Fruit fly (Drosophila melanogaster) whole organism, embryonic: ENCODE results near the gene CG9667.

ENCODE experiments used
- Ada2b ChIP-seq: fragments of 200-800 bp; sonication (Bioruptor generic); IDR thresholded peaks from 2 replicates; pipeline ENCODE4 v1.3.6; 2022; ENCODE audit warnings: missing biosample characterization, missing genetic modification characterization
- CG1024 ChIP-seq: fragments of 200-800 bp; sonication (Bioruptor generic); IDR thresholded peaks from 2 replicates; pipeline ENCODE4 v1.3.6; 2022; ENCODE audit warnings: missing biosample characterization, missing genetic modification characterization
- CG10543 ChIP-seq: fragments of 200-800 bp; sonication (Bioruptor generic); optimal IDR thresholded peaks from 3 replicates; lab custom pipeline; 2017; ENCODE audit warnings: missing biosample characterization, mild to moderate bottlenecking, missing genetic modification characterization, moderate library complexity
- CG10959 ChIP-seq: fragments of 200-800 bp; sonication (Bioruptor generic); IDR thresholded peaks from 2 replicates; pipeline ENCODE4 v1.3.6; 2022; ENCODE audit warnings: missing biosample characterization, missing genetic modification characterization
- CG11398 ChIP-seq: fragments of 200-800 bp; sonication (Bioruptor generic); optimal IDR thresholded peaks from 2 replicates; lab custom pipeline; 2016; ENCODE audit warnings: missing biosample characterization, missing genetic modification characterization
- CG11723 ChIP-seq: fragments of 200-800 bp; sonication (Bioruptor generic); optimal IDR thresholded peaks from 2 replicates; lab custom pipeline; 2017; ENCODE audit warnings: missing biosample characterization, mild to moderate bottlenecking, missing genetic modification characterization
- CG12744 ChIP-seq: fragments of 200-800 bp; sonication (Bioruptor generic); optimal IDR thresholded peaks from 2 replicates; lab custom pipeline; 2016; ENCODE audit warnings: missing biosample characterization, missing genetic modification characterization
- CG12769 ChIP-seq: fragments of 200-800 bp; sonication (Bioruptor generic); optimal IDR thresholded peaks from 2 replicates; lab custom pipeline; 2019; ENCODE audit warnings: missing biosample characterization, mild to moderate bottlenecking, missing genetic modification characterization, moderate library complexity
- CG12942 ChIP-seq: fragments of 200-800 bp; sonication (Bioruptor generic); optimal IDR thresholded peaks from 3 replicates; lab custom pipeline; 2016; ENCODE audit warnings: missing biosample characterization, missing genetic modification characterization
- CG17385 ChIP-seq: fragments of 200-800 bp; sonication (Bioruptor generic); optimal IDR thresholded peaks from 3 replicates; lab custom pipeline; 2018; ENCODE audit warnings: missing biosample characterization, mild to moderate bottlenecking, missing genetic modification characterization
- CG17912 ChIP-seq: fragments of 200-800 bp; sonication (Bioruptor generic); optimal IDR thresholded peaks from 2 replicates; lab custom pipeline; 2018; ENCODE audit warnings: missing biosample characterization, mild to moderate bottlenecking, missing genetic modification characterization
- CG2712 ChIP-seq: fragments of 200-800 bp; optimal IDR thresholded peaks from 3 replicates; lab custom pipeline; 2019; ENCODE audit warnings: missing biosample characterization, mild to moderate bottlenecking, missing genetic modification characterization, moderate library complexity
- CG3163 ChIP-seq: fragments of 200-800 bp; sonication (Bioruptor generic); optimal IDR thresholded peaks from 3 replicates; lab custom pipeline; 2016; ENCODE audit warnings: missing biosample characterization, missing genetic modification characterization
- CG32532 ChIP-seq: fragments of 200-800 bp; sonication (Bioruptor generic); IDR thresholded peaks from 2 replicates; pipeline ENCODE4 v1.3.6; 2022; ENCODE audit warnings: missing biosample characterization, missing genetic modification characterization
- CG32772 ChIP-seq: fragments of 200-800 bp; sonication (Bioruptor generic); IDR thresholded peaks from 2 replicates; pipeline ENCODE4 v1.3.6; 2022; ENCODE audit warnings: missing biosample characterization, missing genetic modification characterization
- CG4617 ChIP-seq: fragments of 200-800 bp; sonication (Bioruptor generic); optimal IDR thresholded peaks from 3 replicates; lab custom pipeline; 2016; ENCODE audit warnings: missing biosample characterization, missing genetic modification characterization, borderline replicate concordance
- CG5953 ChIP-seq: fragments of 200-800 bp; sonication (Bioruptor generic); IDR thresholded peaks from 2 replicates; pipeline ENCODE4 v1.3.6; 2022; ENCODE audit warnings: missing biosample characterization, missing genetic modification characterization
- CG7271 ChIP-seq: fragments of 200-800 bp; sonication (Bioruptor generic); optimal IDR thresholded peaks from 2 replicates; lab custom pipeline; 2018; ENCODE audit warnings: missing biosample characterization, mild to moderate bottlenecking, missing genetic modification characterization, moderate library complexity
- CG7839 ChIP-seq: fragments of 200-800 bp; sonication (Bioruptor generic); optimal IDR thresholded peaks from 3 replicates; lab custom pipeline; 2018; ENCODE audit warnings: missing biosample characterization, mild to moderate bottlenecking, missing genetic modification characterization, moderate library complexity
- CG8290 ChIP-seq, 3 experiments: fragments of 200-800 bp; sonication (Bioruptor generic); optimal IDR thresholded peaks; 2 replicates each; lab custom pipeline; 2016 to 2019; ENCODE audit warnings: missing biosample characterization in 3 of 3, missing genetic modification characterization in 3 of 3, mild to moderate bottlenecking in 2 of 3, moderate library complexity in 1 of 3
- CoRest ChIP-seq: fragments of 200-800 bp; sonication (Bioruptor generic); optimal IDR thresholded peaks from 3 replicates; lab custom pipeline; 2018; ENCODE audit warnings: missing biosample characterization, mild to moderate bottlenecking, missing genetic modification characterization, moderate library complexity
- Dip2 ChIP-seq: fragments of 200-800 bp; sonication (Bioruptor generic); IDR thresholded peaks from 2 replicates; pipeline ENCODE4 v1.3.6; 2022; ENCODE audit warnings: missing biosample characterization, missing genetic modification characterization
- GATAe ChIP-seq: fragments of 200-800 bp; sonication (Bioruptor generic); conservative IDR thresholded peaks from 2 replicates; pipeline ENCODE4 v1.3.6; 2022; ENCODE audit warnings: missing biosample characterization, missing genetic modification characterization
- H15 ChIP-seq: fragments of 200-800 bp; sonication (Bioruptor generic); IDR thresholded peaks from 3 replicates; pipeline ENCODE4 v1.3.6; 2022; ENCODE audit warnings: missing biosample characterization, missing genetic modification characterization
- HLH3B ChIP-seq: fragments of 200-800 bp; sonication (Bioruptor generic); IDR thresholded peaks from 2 replicates; pipeline ENCODE4 v1.3.6; 2022; ENCODE audit warnings: missing biosample characterization, missing genetic modification characterization
- HLH54F ChIP-seq: fragments of 200-800 bp; sonication (Bioruptor generic); optimal IDR thresholded peaks from 3 replicates; lab custom pipeline; 2016; ENCODE audit warnings: missing biosample characterization, missing genetic modification characterization
- MESR4 ChIP-seq: fragments of 200-800 bp; sonication (Bioruptor generic); optimal IDR thresholded peaks from 2 replicates; lab custom pipeline; 2018; ENCODE audit warnings: missing biosample characterization, mild to moderate bottlenecking, missing genetic modification characterization, moderate library complexity
- Myb ChIP-seq: fragments of 200-800 bp; sonication (Bioruptor generic); optimal IDR thresholded peaks from 2 replicates; lab custom pipeline; 2016; ENCODE audit warnings: missing biosample characterization, missing genetic modification characterization
- NK7.1 ChIP-seq: fragments of 200-800 bp; sonication (Bioruptor generic); optimal IDR thresholded peaks from 3 replicates; lab custom pipeline; 2016; ENCODE audit warnings: missing biosample characterization, missing genetic modification characterization
- Scr ChIP-seq: fragments of 200-800 bp; sonication (Bioruptor generic); IDR thresholded peaks from 2 replicates; pipeline ENCODE4 v1.3.6; 2022; ENCODE audit warnings: missing biosample characterization, missing genetic modification characterization; ENCODE audit not compliant: partially characterized antibody
- Stat92E ChIP-seq, 3 experiments: fragments of >200 bp in 2 of 3; fragments of 200-800 bp in 1 of 3; sonication (Bioruptor generic) in 1 of 3; optimal IDR thresholded peaks; 2 replicates each; lab custom pipeline; 2017 to 2019; ENCODE audit warnings: missing biosample characterization in 3 of 3, missing genetic modification characterization in 3 of 3, mild to moderate bottlenecking in 1 of 3, moderate library complexity in 1 of 3
- amos ChIP-seq: fragments of 200-800 bp; sonication (Bioruptor generic); IDR thresholded peaks from 2 replicates; pipeline ENCODE4 v1.3.6; 2022; ENCODE audit warnings: missing biosample characterization, missing genetic modification characterization; ENCODE audit not compliant: partially characterized antibody
- bowl ChIP-seq: fragments of 200-800 bp; sonication (Bioruptor generic); IDR thresholded peaks from 2 replicates; pipeline ENCODE4 v1.3.6; 2022; ENCODE audit warnings: missing biosample characterization, missing genetic modification characterization
- crc ChIP-seq: fragments of 200-800 bp; sonication (Bioruptor generic); optimal IDR thresholded peaks from 2 replicates; lab custom pipeline; 2016; ENCODE audit warnings: missing biosample characterization, missing genetic modification characterization
- dm ChIP-seq: fragments of 200-800 bp; sonication (Bioruptor generic); optimal IDR thresholded peaks from 3 replicates; lab custom pipeline; 2016; ENCODE audit warnings: missing biosample characterization, missing genetic modification characterization
- emc ChIP-seq: fragments of 200-800 bp; sonication (Bioruptor generic); optimal IDR thresholded peaks from 2 replicates; lab custom pipeline; 2016; ENCODE audit warnings: missing biosample characterization, missing genetic modification characterization
- esg ChIP-seq: fragments of 200-800 bp; sonication (Bioruptor generic); conservative IDR thresholded peaks from 2 replicates; pipeline ENCODE4 v1.3.6; 2022; ENCODE audit warnings: missing biosample characterization, missing genetic modification characterization
- fd102C ChIP-seq: fragments of 200-800 bp; sonication (Bioruptor generic); optimal IDR thresholded peaks from 2 replicates; lab custom pipeline; 2018; ENCODE audit warnings: missing biosample characterization, mild to moderate bottlenecking, missing genetic modification characterization, moderate library complexity
- fu2 ChIP-seq: fragments of 200-800 bp; sonication (Bioruptor generic); optimal IDR thresholded peaks from 2 replicates; lab custom pipeline; 2016; ENCODE audit warnings: missing biosample characterization, missing genetic modification characterization
- gsb ChIP-seq: fragments of 200-800 bp; sonication (Bioruptor generic); IDR thresholded peaks from 2 replicates; pipeline ENCODE4 v1.3.6; 2022; ENCODE audit warnings: missing biosample characterization, missing genetic modification characterization
- ham ChIP-seq: fragments of 200-800 bp; sonication (Bioruptor generic); IDR thresholded peaks from 2 replicates; pipeline ENCODE4 v1.3.6; 2022; ENCODE audit warnings: missing biosample characterization, missing genetic modification characterization
- lab ChIP-seq: fragments of 200-800 bp; sonication (Bioruptor generic); optimal IDR thresholded peaks from 3 replicates; lab custom pipeline; 2017; ENCODE audit warnings: missing biosample characterization, missing genetic modification characterization, mild to moderate bottlenecking, moderate library complexity, missing genetic modification reagents
- lola ChIP-seq, 3 experiments: fragments of >200 bp in 2 of 3; fragments of 200-800 bp in 1 of 3; sonication (Bioruptor generic) in 1 of 3; optimal IDR thresholded peaks; 2 replicates each; lab custom pipeline; 2017 to 2019; ENCODE audit warnings: missing biosample characterization in 3 of 3, missing genetic modification characterization in 3 of 3, mild to moderate bottlenecking in 1 of 3, moderate library complexity in 1 of 3
- ranshi ChIP-seq: fragments of 200-800 bp; sonication (Bioruptor generic); IDR thresholded peaks from 2 replicates; pipeline ENCODE4 v1.3.6; 2022; ENCODE audit warnings: missing biosample characterization, missing genetic modification characterization
- scrt ChIP-seq: fragments of 200-800 bp; sonication (Bioruptor generic); optimal IDR thresholded peaks from 2 replicates; lab custom pipeline; 2018; ENCODE audit warnings: missing biosample characterization, mild to moderate bottlenecking, missing genetic modification characterization, moderate library complexity
- sima ChIP-seq: fragments of 200-800 bp; sonication (Bioruptor generic); optimal IDR thresholded peaks from 2 replicates; lab custom pipeline; 2016; ENCODE audit warnings: missing biosample characterization, missing genetic modification characterization
- tap ChIP-seq: fragments of 200-800 bp; optimal IDR thresholded peaks from 3 replicates; lab custom pipeline; 2019; ENCODE audit warnings: missing biosample characterization, mild to moderate bottlenecking, missing genetic modification characterization, moderate library complexity
- vfl ChIP-seq: fragments of 200-800 bp; sonication (Bioruptor generic); optimal IDR thresholded peaks from 2 replicates; lab custom pipeline; 2016; ENCODE audit warnings: missing biosample characterization, missing genetic modification characterization

The CG9667 gene

DNA sequence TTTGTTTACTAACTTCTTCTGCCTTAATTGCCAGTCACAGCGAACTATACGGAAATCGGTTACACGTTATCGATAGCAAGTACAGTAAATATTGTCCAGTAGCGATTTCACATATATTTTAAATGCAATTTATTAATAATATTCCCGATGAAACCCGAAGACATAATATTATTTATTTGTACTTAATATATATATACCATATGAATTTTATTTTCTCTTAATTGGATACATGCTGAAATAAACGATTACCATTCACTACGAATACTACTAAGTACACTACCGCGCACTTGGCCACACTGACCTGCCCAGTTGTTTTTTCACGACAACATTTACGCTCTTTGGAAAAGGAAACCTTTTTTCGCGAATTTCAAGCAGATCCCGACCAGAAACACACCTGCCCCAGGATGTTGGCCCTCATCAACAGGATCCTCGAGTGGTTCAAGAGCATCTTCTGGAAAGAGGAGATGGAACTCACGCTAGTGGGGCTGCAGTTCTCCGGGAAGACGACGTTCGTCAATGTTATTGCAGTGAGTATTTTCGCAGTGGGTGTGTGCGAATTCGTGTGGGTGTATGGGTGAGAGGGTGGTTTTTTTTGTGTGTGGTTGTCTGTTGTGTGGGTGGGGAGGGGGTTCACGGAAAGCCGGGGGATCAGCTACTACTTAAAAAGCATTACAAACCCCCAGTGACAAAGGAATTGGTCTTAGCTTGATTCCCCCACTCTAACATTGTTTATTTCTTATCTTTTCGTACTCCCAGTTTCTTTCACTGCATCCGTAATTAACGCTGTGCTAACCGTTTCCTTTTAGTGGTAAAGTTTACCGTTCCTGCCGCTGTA is at the start of gene CG9667, which contains the start of gene Arl8 (continued):
- TF ChIP-seq vfl: no peak
- peak; percentile 59 for TF ChIP-seq tap (tag; lab: Kevin White, UChicago)
- TF ChIP-seq dm (GFP tag; lab: Kevin White, UChicago): no peak
- peak; percentile 44 for TF ChIP-seq CG12942 (GFP tag; lab: Kevin White, UChicago)
- TF ChIP-seq MESR4: peak; percentile 86
- TF ChIP-seq NK7.1 (GFP tag; lab: Kevin White, UChicago): no peak
- TF ChIP-seq Myb (GFP tag; lab: Kevin White, UChicago): no peak
- TF ChIP-seq esg (GFP tag; lab: Robert Waterston, UW): peak; percentile 59
- TF ChIP-seq amos (GFP tag; lab: Robert Waterston, UW): 0 out of 2 replicates have a peak, but pooled peaks have one; percentile 35
- peak; percentile 59 for TF ChIP-seq lab (GFP tag; lab: Kevin White, UChicago)
- no peak for TF ChIP-seq bowl (GFP tag; lab: Robert Waterston, UW)
- TF ChIP-seq gsb: no peak
- peak; percentile 35; the same call in 1 of the 2 replicates for TF ChIP-seq CG10959 (GFP tag; lab: Robert Waterston, UW)
- TF ChIP-seq CG12744 (GFP tag; lab: Kevin White, UChicago): no peak
- TF ChIP-seq CG11723: no peak
- TF ChIP-seq emc: no peak
- peak in 1 of 3 experiments; percentile 41 for TF ChIP-seq Stat92E (GFP tag; optimal IDR thresholded peaks at IDR 0.05; lab: Kevin White, UChicago)
- TF ChIP-seq GATAe (GFP tag; lab: Robert Waterston, UW): no peak
- TF ChIP-seq lola (GFP tag; optimal IDR thresholded peaks at IDR 0.05; lab: Kevin White, UChicago): peak in 1 of 3 experiments; percentile 61
- peak; percentile 83 for TF ChIP-seq CG2712 (tag; lab: Kevin White, UChicago)
- TF ChIP-seq CG7271 (tag; lab: Kevin White, UChicago): no peak
- TF ChIP-seq crc (GFP tag; lab: Kevin White, UChicago): no peak
- TF ChIP-seq scrt (GFP tag; lab: Kevin White, UChicago): peak; percentile 39
- no peak for TF ChIP-seq fu2
- no peak for TF ChIP-seq CG1024 (GFP tag; lab: Robert Waterston, UW)
- TF ChIP-seq CG11398 (GFP tag; lab: Kevin White, UChicago): no peak
- peak; percentile 95 for TF ChIP-seq CG17385
- TF ChIP-seq CG4617 (GFP tag; lab: Kevin White, UChicago): peak; percentile 83
- TF ChIP-seq CG12769 (tag; lab: Kevin White, UChicago): peak; percentile 56
- TF ChIP-seq CG10543 (GFP tag; lab: Kevin White, UChicago): peak; percentile 83
- TF ChIP-seq ham: no peak
- peak; percentile 74 for TF ChIP-seq CG7839 (tag; lab: Kevin White, UChicago)
- peak; percentile 50; the same call in 1 of the 3 replicates for TF ChIP-seq H15 (GFP tag; lab: Robert Waterston, UW)
- TF ChIP-seq CG17912 (GFP tag; lab: Kevin White, UChicago): no peak
- TF ChIP-seq CG3163 (GFP tag; lab: Kevin White, UChicago): no peak
- TF ChIP-seq CG8290 (GFP tag; optimal IDR thresholded peaks at IDR 0.05; lab: Kevin White, UChicago): peak; percentile 86
- TF ChIP-seq CG8290 (tag; optimal IDR thresholded peaks at IDR 0.05; lab: Kevin White, UChicago): peak; percentile 10 to 11
- peak; percentile 55; the same call in 1 of the 2 replicates for TF ChIP-seq Ada2b (GFP tag; lab: Robert Waterston, UW)
- peak; percentile 86 for TF ChIP-seq CG32532 (GFP tag; lab: Robert Waterston, UW)
- peak; percentile 76 for TF ChIP-seq CG32772 (GFP tag; lab: Robert Waterston, UW)
- peak; percentile 70; the same call in 1 of the 2 replicates for TF ChIP-seq ranshi (GFP tag; lab: Robert Waterston, UW)
- peak; percentile 16 for TF ChIP-seq HLH54F
- TF ChIP-seq Dip2: no peak
- TF ChIP-seq fd102C: no peak
- peak; percentile 78 for TF ChIP-seq CoRest (tag; lab: Kevin White, UChicago)
- TF ChIP-seq HLH3B: peak; percentile 26; the same call in 1 of the 2 replicates
- no peak for TF ChIP-seq sima (GFP tag; lab: Kevin White, UChicago)
- no peak for TF ChIP-seq CG5953 (GFP tag; lab: Robert Waterston, UW)
- TF ChIP-seq Scr (GFP tag; lab: Robert Waterston, UW): peak; percentile 50
